Worm (Caenorhabditis elegans) whole organism, L1 larva: Measurements from ENCODE around the gene T05G5.5.

ENCODE experiments used
- egl-27 ChIP-seq, 2 experiments: fragments of 150-350 bp in 1 of 2; sonication (generic microtip); optimal IDR thresholded peaks; 3 replicates each; lab custom pipeline; 2017 to 2018; ENCODE audit warnings: missing biosample characterization in 2 of 2, missing genetic modification characterization in 2 of 2, missing genetic modification reagents in 2 of 2
- unc-98 ChIP-seq: fragments of 200-800 bp; sonication (Bioruptor generic); IDR thresholded peaks from 2 replicates; pipeline ENCODE4 v1.3.6; 2022; ENCODE audit warnings: missing genetic modification characterization, missing compliant biosample characterization

ce11 chrIII:9701798-9702197 lies 49.4 kb downstream of the T05G5.5 start:
- TF ChIP-seq unc-98 (GFP tag; lab: Robert Waterston, UW) (no peak), egl-27 (tag; optimal IDR thresholded peaks at IDR 0.05; lab: Kevin White, UChicago) (no peak)
